Fruit fly (Drosophila melanogaster) whole organism, embryonic: ENCODE measurements around the gene CG17327.

Experiments
- Asciz ChIP-seq: fragments of 200-800 bp; sonication (Bioruptor generic); optimal IDR thresholded peaks from 2 replicates; lab custom pipeline; 2017; ENCODE audit warnings: missing biosample characterization, mild to moderate bottlenecking, missing genetic modification characterization, missing genetic modification reagents
- Atf3 ChIP-seq: fragments of 200-800 bp; sonication (Bioruptor generic); optimal IDR thresholded peaks from 3 replicates; lab custom pipeline; 2016; ENCODE audit warnings: missing biosample characterization, missing genetic modification characterization
- Atf6 ChIP-seq: fragments of 200-800 bp; sonication (Bioruptor generic); IDR thresholded peaks from 2 replicates; pipeline ENCODE4 v1.3.6; 2022; ENCODE audit warnings: missing biosample characterization, missing genetic modification characterization
- CG10147 ChIP-seq: fragments of 200-800 bp; sonication (Bioruptor generic); optimal IDR thresholded peaks from 2 replicates; lab custom pipeline; 2019; ENCODE audit warnings: missing biosample characterization, mild to moderate bottlenecking, missing genetic modification characterization, moderate library complexity
- CG12659 ChIP-seq: fragments of 200-800 bp; sonication (Bioruptor generic); optimal IDR thresholded peaks from 3 replicates; lab custom pipeline; 2017; ENCODE audit warnings: mild to moderate bottlenecking, missing biosample characterization, missing genetic modification reagents, missing genetic modification characterization
- CG14710 ChIP-seq: fragments of 200-800 bp; sonication (Bioruptor generic); optimal IDR thresholded peaks from 3 replicates; lab custom pipeline; 2019; ENCODE audit warnings: missing biosample characterization, mild to moderate bottlenecking, missing genetic modification characterization, moderate library complexity
- CG15479 ChIP-seq: fragments of 200-800 bp; sonication (Bioruptor generic); optimal IDR thresholded peaks from 3 replicates; lab custom pipeline; 2019; ENCODE audit warnings: missing biosample characterization, mild to moderate bottlenecking, missing genetic modification characterization, moderate library complexity
- CG30431 ChIP-seq: fragments of 200-800 bp; sonication (Bioruptor generic); optimal IDR thresholded peaks from 2 replicates; lab custom pipeline; 2017; ENCODE audit warnings: missing biosample characterization, missing genetic modification characterization
- CG31441 ChIP-seq: fragments of 200-800 bp; sonication (Bioruptor generic); IDR thresholded peaks from 2 replicates; pipeline ENCODE4 v1.3.6; 2022; ENCODE audit warnings: missing biosample characterization, missing genetic modification characterization
- CG33557 ChIP-seq: fragments of 200-800 bp; sonication (Bioruptor generic); optimal IDR thresholded peaks from 2 replicates; lab custom pipeline; 2019; ENCODE audit warnings: missing biosample characterization, mild to moderate bottlenecking, missing genetic modification characterization, moderate library complexity
- CG4424 ChIP-seq: fragments of 200-800 bp; sonication (Bioruptor generic); optimal IDR thresholded peaks from 3 replicates; lab custom pipeline; 2016; ENCODE audit warnings: missing biosample characterization, missing genetic modification characterization
- CG6813 ChIP-seq: fragments of 200-800 bp; sonication (Bioruptor generic); optimal IDR thresholded peaks from 2 replicates; lab custom pipeline; 2017; ENCODE audit warnings: missing biosample characterization, missing genetic modification characterization, mild to moderate bottlenecking, moderate library complexity, missing genetic modification reagents
- CG7745 ChIP-seq: fragments of 200-800 bp; sonication (Bioruptor generic); optimal IDR thresholded peaks from 2 replicates; lab custom pipeline; 2018; ENCODE audit warnings: missing biosample characterization, mild to moderate bottlenecking, missing genetic modification characterization, moderate library complexity
- CG9215 ChIP-seq: fragments of 200-800 bp; sonication (Bioruptor generic); IDR thresholded peaks from 2 replicates; pipeline ENCODE4 v1.3.6; 2022; ENCODE audit warnings: missing biosample characterization, missing genetic modification characterization
- CG9609 ChIP-seq: fragments of 200-800 bp; sonication (Bioruptor generic); optimal IDR thresholded peaks from 3 replicates; lab custom pipeline; 2016; ENCODE audit warnings: missing biosample characterization, missing genetic modification characterization
- Dbx ChIP-seq: fragments of 200-800 bp; sonication (Bioruptor generic); IDR thresholded peaks from 3 replicates; pipeline ENCODE4 v1.3.6; 2022; ENCODE audit warnings: missing biosample characterization, missing genetic modification characterization
- Deaf1 ChIP-seq: fragments of 200-800 bp; optimal IDR thresholded peaks from 3 replicates; lab custom pipeline; 2019; ENCODE audit warnings: missing biosample characterization, mild to moderate bottlenecking, missing genetic modification characterization, moderate library complexity
- Eip74EF ChIP-seq, 2 experiments: fragments of 200-800 bp in 1 of 2; fragments of >200 bp in 1 of 2; sonication (Bioruptor generic) in 1 of 2; optimal IDR thresholded peaks; 2 replicates each; lab custom pipeline; 2017 to 2019; ENCODE audit warnings: missing biosample characterization in 2 of 2, missing genetic modification characterization in 2 of 2, mild to moderate bottlenecking in 1 of 2, moderate library complexity in 1 of 2
- Fer2 ChIP-seq: fragments of 200-800 bp; sonication (Bioruptor generic); optimal IDR thresholded peaks from 2 replicates; lab custom pipeline; 2018; ENCODE audit warnings: missing biosample characterization, mild to moderate bottlenecking, missing genetic modification characterization, moderate library complexity
- Fer3 ChIP-seq: fragments of 200-800 bp; sonication (Bioruptor generic); optimal IDR thresholded peaks from 2 replicates; lab custom pipeline; 2018; ENCODE audit warnings: missing biosample characterization, mild to moderate bottlenecking, missing genetic modification characterization, moderate library complexity
- NK7.1 ChIP-seq: fragments of 200-800 bp; sonication (Bioruptor generic); optimal IDR thresholded peaks from 3 replicates; lab custom pipeline; 2016; ENCODE audit warnings: missing biosample characterization, missing genetic modification characterization
- Nf-YC ChIP-seq: fragments of 200-800 bp; optimal IDR thresholded peaks from 3 replicates; lab custom pipeline; 2019; ENCODE audit warnings: missing biosample characterization, mild to moderate bottlenecking, missing genetic modification characterization, moderate library complexity
- Pdp1 ChIP-seq, 2 experiments: fragments of 200-800 bp; sonication (Bioruptor generic); optimal IDR thresholded peaks; 3 replicates each; lab custom pipeline; 2016; ENCODE audit warnings: missing biosample characterization in 2 of 2, missing genetic modification characterization in 2 of 2, mild to moderate bottlenecking in 1 of 2, moderate library complexity in 1 of 2
- Rx ChIP-seq: fragments of 200-800 bp; sonication (Bioruptor generic); IDR thresholded peaks from 2 replicates; pipeline ENCODE4 v1.3.6; 2022; ENCODE audit warnings: missing biosample characterization, missing genetic modification characterization
- Sry-β ChIP-seq: fragments of 200-800 bp; sonication (Bioruptor generic); optimal IDR thresholded peaks from 2 replicates; lab custom pipeline; 2018; ENCODE audit warnings: missing biosample characterization, mild to moderate bottlenecking, missing genetic modification characterization, moderate library complexity
- al ChIP-seq: fragments of 200-800 bp; sonication (Bioruptor generic); IDR thresholded peaks from 2 replicates; pipeline ENCODE4 v1.3.6; 2022; ENCODE audit warnings: missing biosample characterization, missing genetic modification characterization
- az2 ChIP-seq: fragments of 200-800 bp; sonication (Bioruptor generic); optimal IDR thresholded peaks from 3 replicates; lab custom pipeline; 2016; ENCODE audit warnings: missing biosample characterization, missing genetic modification characterization
- croc ChIP-seq: fragments of 200-800 bp; sonication (Bioruptor generic); conservative IDR thresholded peaks from 3 replicates; pipeline ENCODE4 v1.3.6; 2022; ENCODE audit warnings: missing biosample characterization, missing genetic modification characterization
- gcm ChIP-seq: fragments of 200-800 bp; sonication (Bioruptor generic); optimal IDR thresholded peaks from 2 replicates; lab custom pipeline; 2019; ENCODE audit warnings: missing biosample characterization, mild to moderate bottlenecking, missing genetic modification characterization, moderate library complexity
- gfzf ChIP-seq: fragments of 200-800 bp; sonication (Bioruptor generic); optimal IDR thresholded peaks from 2 replicates; lab custom pipeline; 2016; ENCODE audit warnings: missing biosample characterization, mild to moderate bottlenecking, missing genetic modification characterization, moderate library complexity
- gt ChIP-seq: fragments of 200-800 bp; sonication (Bioruptor generic); IDR thresholded peaks from 2 replicates; pipeline ENCODE4 v1.3.6; 2022; ENCODE audit warnings: missing biosample characterization, missing genetic modification characterization
- lola ChIP-seq, 3 experiments: fragments of >200 bp in 2 of 3; fragments of 200-800 bp in 1 of 3; sonication (Bioruptor generic) in 1 of 3; optimal IDR thresholded peaks; 2 replicates each; lab custom pipeline; 2017 to 2019; ENCODE audit warnings: missing biosample characterization in 3 of 3, missing genetic modification characterization in 3 of 3, mild to moderate bottlenecking in 1 of 3, moderate library complexity in 1 of 3
- lov ChIP-seq, 2 experiments: fragments of 200-800 bp in 1 of 2; fragments of >200 bp in 1 of 2; sonication (Bioruptor generic) in 1 of 2; IDR thresholded peaks in 1 of 2; optimal IDR thresholded peaks in 1 of 2; 2 replicates in 1 of 2; 3 replicates in 1 of 2; pipeline versions ENCODE4 v1.3.6 to Lab custom; 2017 to 2022; ENCODE audit warnings: missing biosample characterization in 1 of 2, missing genetic modification characterization in 1 of 2
- nom ChIP-seq: fragments of 200-800 bp; sonication (Bioruptor generic); optimal IDR thresholded peaks from 2 replicates; lab custom pipeline; 2017; ENCODE audit warnings: missing biosample characterization, missing genetic modification characterization, mild to moderate bottlenecking, moderate library complexity, missing genetic modification reagents
- oc ChIP-seq: fragments of 200-800 bp; sonication (Bioruptor generic); optimal IDR thresholded peaks from 2 replicates; lab custom pipeline; 2018; ENCODE audit warnings: missing biosample characterization, mild to moderate bottlenecking, missing genetic modification characterization, moderate library complexity
- org-1 ChIP-seq: fragments of 200-800 bp; sonication (Bioruptor generic); optimal IDR thresholded peaks from 2 replicates; lab custom pipeline; 2017; ENCODE audit warnings: missing biosample characterization, missing genetic modification characterization
- pb ChIP-seq: fragments of 200-800 bp; sonication (Bioruptor generic); optimal IDR thresholded peaks from 3 replicates; lab custom pipeline; 2016; ENCODE audit warnings: missing biosample characterization, missing genetic modification characterization
- sc ChIP-seq, 3 experiments: fragments of >200 bp in 2 of 3; fragments of 200-800 bp in 1 of 3; sonication (Bioruptor generic) in 1 of 3; optimal IDR thresholded peaks; 2 replicates in 2 of 3; 3 replicates in 1 of 3; lab custom pipeline; 2017; ENCODE audit warnings: mild to moderate bottlenecking in 1 of 3, missing biosample characterization in 1 of 3, missing genetic modification characterization in 1 of 3, missing genetic modification reagents in 1 of 3
- slbo ChIP-seq: fragments of 200-800 bp; sonication (Bioruptor generic); IDR thresholded peaks from 2 replicates; pipeline ENCODE4 v1.3.6; 2022; ENCODE audit warnings: missing biosample characterization, missing genetic modification characterization
- sug ChIP-seq: fragments of 200-800 bp; optimal IDR thresholded peaks from 2 replicates; lab custom pipeline; 2019; ENCODE audit warnings: missing biosample characterization, mild to moderate bottlenecking, missing genetic modification characterization, moderate library complexity
- tio ChIP-seq: fragments of 200-800 bp; sonication (Bioruptor generic); optimal IDR thresholded peaks from 2 replicates; lab custom pipeline; 2017; ENCODE audit warnings: missing biosample characterization, missing genetic modification characterization, inconsistent platforms
- tup ChIP-seq: fragments of 200-800 bp; sonication (Bioruptor generic); optimal IDR thresholded peaks from 2 replicates; lab custom pipeline; 2016; ENCODE audit warnings: missing biosample characterization, mild to moderate bottlenecking, missing genetic modification characterization, moderate library complexity
- usp ChIP-seq: fragments of >200 bp; optimal IDR thresholded peaks from 2 replicates; lab custom pipeline; 2017; ENCODE audit warnings: missing biosample characterization, missing genetic modification characterization
- vfl ChIP-seq: fragments of 200-800 bp; sonication (Bioruptor generic); optimal IDR thresholded peaks from 2 replicates; lab custom pipeline; 2016; ENCODE audit warnings: missing biosample characterization, missing genetic modification characterization
- vvl ChIP-seq: fragments of 200-800 bp; sonication (Bioruptor generic); IDR thresholded peaks from 2 replicates; pipeline ENCODE4 v1.3.6; 2022; ENCODE audit warnings: missing biosample characterization, missing genetic modification characterization
- zen2 ChIP-seq: fragments of 200-800 bp; sonication (Bioruptor generic); IDR thresholded peaks from 3 replicates; pipeline ENCODE4 v1.3.6; 2022; ENCODE audit warnings: missing biosample characterization, missing genetic modification characterization; ENCODE audit not compliant: partially characterized antibody
- zf30C ChIP-seq: fragments of 200-800 bp; sonication (Bioruptor generic); optimal IDR thresholded peaks from 3 replicates; lab custom pipeline; 2018; ENCODE audit warnings: missing biosample characterization, mild to moderate bottlenecking, missing genetic modification characterization
- zfh2 ChIP-seq: fragments of 200-800 bp; sonication (Bioruptor generic); optimal IDR thresholded peaks from 2 replicates; lab custom pipeline; 2016; ENCODE audit warnings: missing biosample characterization, missing genetic modification characterization

CG17327 gene

dm6 chr3R:13012351-13012750 lies 14.8 kb upstream of the CG17327 start (continued):
- TF ChIP-seq CG9215 (GFP tag; lab: Robert Waterston, UW) (peak; percentile 23; the same call in 1 of the 2 replicates), gfzf (no peak), CG10147 (GFP tag; lab: Kevin White, UChicago) (peak; percentile 43), zfh2 (GFP tag; lab: Kevin White, UChicago) (peak; percentile 78), CG31441 (GFP tag; lab: Robert Waterston, UW) (no peak; the same call in 1 of the 2 replicates), sc (optimal IDR thresholded peaks at IDR 0.05; lab: Kevin White, UChicago) (no peak), sc (GFP tag; optimal IDR thresholded peaks at IDR 0.05; lab: Kevin White, UChicago) (no peak), CG33557 (GFP tag; lab: Kevin White, UChicago) (no peak), NK7.1 (peak; percentile 59), Nf-YC (tag; lab: Kevin White, UChicago) (peak; percentile 19), CG6813 (peak; percentile 46), tup (GFP tag; lab: Kevin White, UChicago) (peak; percentile 22), Atf3 (GFP tag; lab: Kevin White, UChicago) (peak; percentile 21), Atf6 (GFP tag; lab: Robert Waterston, UW) (peak; percentile 46; the same call in 1 of the 2 replicates), CG7745 (tag; lab: Kevin White, UChicago) (no peak), Pdp1 (GFP tag; optimal IDR thresholded peaks at IDR 0.05; lab: Kevin White, UChicago) (peak; percentile 51 to 79), Rx (GFP tag; lab: Robert Waterston, UW) (peak; percentile 62), Sry-β (GFP tag; lab: Kevin White, UChicago) (no peak), CG4424 (GFP tag; lab: Kevin White, UChicago) (peak; percentile 18), zf30C (GFP tag; lab: Kevin White, UChicago) (no peak), CG15479 (GFP tag; lab: Kevin White, UChicago) (peak; percentile 91), al (GFP tag; lab: Robert Waterston, UW) (0 out of 2 replicates have a peak, but pooled peaks have one; percentile 15), az2 (GFP tag; lab: Kevin White, UChicago) (peak; percentile 3), nom (GFP tag; lab: Kevin White, UChicago) (peak; percentile 75), vvl (GFP tag; lab: Robert Waterston, UW) (peak; percentile 84), usp (no peak), Fer3 (tag; lab: Kevin White, UChicago) (peak; percentile 25), tio (GFP tag; lab: Kevin White, UChicago) (no peak), Fer2 (no peak), vfl (GFP tag; lab: Kevin White, UChicago) (peak; percentile 60), croc (GFP tag; lab: Robert Waterston, UW) (peak; percentile 24; the same call in 2 of the 3 replicates), zen2 (GFP tag; lab: Robert Waterston, UW) (no peak), Asciz (no peak), lov (optimal IDR thresholded peaks at IDR 0.05; lab: Kevin White, UChicago) (no peak), lov (GFP tag; IDR thresholded peaks at IDR 0.05; lab: Robert Waterston, UW) (0 out of 3 replicates have a peak, but pooled peaks have one; percentile 57), Deaf1 (tag; lab: Kevin White, UChicago) (peak; percentile 26), slbo (GFP tag; lab: Robert Waterston, UW) (peak; percentile 84), oc (tag; lab: Kevin White, UChicago) (peak; percentile 58), lola (GFP tag; optimal IDR thresholded peaks at IDR 0.05; lab: Kevin White, UChicago) (peak in 1 of 3 experiments; percentile 3), gt (GFP tag; lab: Robert Waterston, UW) (no peak), sug (tag; lab: Kevin White, UChicago) (peak; percentile 1), org-1 (peak; percentile 62), CG14710 (tag; lab: Kevin White, UChicago) (no peak), pb (GFP tag; lab: Kevin White, UChicago) (peak; percentile 14), CG12659 (peak; percentile 26), CG9609 (GFP tag; lab: Kevin White, UChicago) (peak; percentile 49), Eip74EF (GFP tag; optimal IDR thresholded peaks at IDR 0.05; lab: Kevin White, UChicago) (no peak), CG30431 (GFP tag; lab: Kevin White, UChicago) (peak; percentile 1), gcm (GFP tag; lab: Kevin White, UChicago) (peak; percentile 54), Dbx (GFP tag; lab: Robert Waterston, UW) (peak; percentile 53; the same call in 1 of the 3 replicates)
